Worm (Caenorhabditis elegans): ENCODE measurements around the gene srsx-13.

srsx-13 gene

ce11 chrV:4972943-4973342 lies 10.0 kb downstream of the srsx-13 start, which contains the start of gene srsx-9:
srsx-9 (minus strand) TSS chrV:4973043.
- no peak for TF ChIP-seq dve-1 (tag; optimal IDR thresholded peaks at IDR 0.05; ENCODE audit: insufficient read depth)

- TF ChIP-seq skn-1 (tag; optimal IDR thresholded peaks at IDR 0.05) (no peak), nhr-111 (GFP tag; optimal IDR thresholded peaks at IDR 0.05) (no peak), dve-1 (tag; optimal IDR thresholded peaks at IDR 0.05; ENCODE audit: insufficient read depth) (peak; percentile 13), nhr-102 (tag; optimal IDR thresholded peaks at IDR 0.05) (no peak), nhr-11 (tag; optimal IDR thresholded peaks at IDR 0.05) (peak; percentile 11), daf-16 (GFP tag; optimal IDR thresholded peaks at IDR 0.05) (no peak), daf-16 (tag; optimal IDR thresholded peaks at IDR 0.05) (peak; percentile 61), unc-62 (GFP tag; optimal IDR thresholded peaks at IDR 0.05 in 1 of 2) (peak in 1 of 2 experiments; percentile 33), unc-62 (tag; optimal IDR thresholded peaks at IDR 0.05) (no peak), saeg-2 (GFP tag; IDR thresholded peaks at IDR 0.05) (no peak), nhr-28 (tag; optimal IDR thresholded peaks at IDR 0.05) (peak; percentile 48), ceh-32 (tag; optimal IDR thresholded peaks at IDR 0.05; ENCODE audit: poor library complexity) (no peak), ces-1 (GFP tag; optimal IDR thresholded peaks at IDR 0.05) (no peak)
These were observed 13.5 kb downstream of the srsx-13 start for ce11 chrV:4969503-4969902.

ce11 chrV:4968775-4969174 lies 14.2 kb downstream of the srsx-13 start:
- TF ChIP-seq snpc-4 (tag; optimal IDR thresholded peaks at IDR 0.05) (no peak), mdt-29 (GFP tag; IDR thresholded peaks at IDR 0.05) (no peak), nhr-41 (GFP tag; IDR thresholded peaks at IDR 0.05) (no peak), dve-1 (tag; optimal IDR thresholded peaks at IDR 0.05; ENCODE audit: insufficient read depth) (peak; percentile 27), dmd-6 (GFP tag; IDR thresholded peaks at IDR 0.05) (peak; percentile 17; the same call in 1 of the 2 replicates), unc-62 (GFP tag; optimal IDR thresholded peaks at IDR 0.05 in 1 of 2) (peak in 1 of 2 experiments; percentile 13), unc-62 (tag; optimal IDR thresholded peaks at IDR 0.05) (no peak)

DNA sequence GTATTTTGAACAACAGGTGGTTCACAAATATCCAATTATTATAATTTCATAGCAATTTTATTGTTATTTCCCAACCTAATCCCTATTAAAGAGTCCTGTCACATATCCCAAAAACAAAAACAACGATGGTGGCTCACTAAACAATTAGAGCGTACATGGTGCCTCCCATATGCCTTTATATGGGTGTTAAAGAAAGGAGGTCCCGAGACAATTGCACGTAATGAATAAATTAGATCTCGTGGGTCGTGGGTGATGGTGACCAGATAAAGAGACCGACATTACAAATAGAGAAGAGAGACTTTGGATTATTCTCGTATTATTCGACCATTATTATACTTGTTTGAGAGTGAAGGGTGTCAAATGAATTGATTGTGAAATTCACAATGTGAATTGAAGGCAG lies 15.8 kb downstream of the srsx-13 start:
- TF ChIP-seq dmd-6 (GFP tag; IDR thresholded peaks at IDR 0.05): no peak
- no peak for TF ChIP-seq zag-1 (tag; optimal IDR thresholded peaks at IDR 0.05)
- TF ChIP-seq lin-29 (GFP tag; IDR thresholded peaks at IDR 0.05): no peak
- no peak for TF ChIP-seq mxl-3 (GFP tag; optimal IDR thresholded peaks at IDR 0.05)
- no peak for TF ChIP-seq T26A8.4 (GFP tag; IDR thresholded peaks at IDR 0.05)
- no peak for TF ChIP-seq daf-8 (GFP tag; IDR thresholded peaks at IDR 0.05)
- no peak for TF ChIP-seq spr-3 (GFP tag; optimal IDR thresholded peaks at IDR 0.05)
- TF ChIP-seq lin-38 (GFP tag; IDR thresholded peaks at IDR 0.05): no peak
- no peak for TF ChIP-seq dpl-1 (GFP tag; optimal IDR thresholded peaks at IDR 0.05)
- TF ChIP-seq Y48G9A.11 (GFP tag; IDR thresholded peaks at IDR 0.05): no peak
- no peak for TF ChIP-seq unc-62 (GFP tag; optimal IDR thresholded peaks at IDR 0.05 in 1 of 2)
- TF ChIP-seq unc-62 (tag; optimal IDR thresholded peaks at IDR 0.05): no peak

- TF ChIP-seq nhr-28 (tag; optimal IDR thresholded peaks at IDR 0.05): peak; percentile 24
- TF ChIP-seq daf-16 (GFP tag; optimal IDR thresholded peaks at IDR 0.05): no peak
- no peak for TF ChIP-seq daf-16 (tag; optimal IDR thresholded peaks at IDR 0.05)
These were observed 17.2 kb downstream of the srsx-13 start for ce11 chrV:4965790-4966189.

DNA sequence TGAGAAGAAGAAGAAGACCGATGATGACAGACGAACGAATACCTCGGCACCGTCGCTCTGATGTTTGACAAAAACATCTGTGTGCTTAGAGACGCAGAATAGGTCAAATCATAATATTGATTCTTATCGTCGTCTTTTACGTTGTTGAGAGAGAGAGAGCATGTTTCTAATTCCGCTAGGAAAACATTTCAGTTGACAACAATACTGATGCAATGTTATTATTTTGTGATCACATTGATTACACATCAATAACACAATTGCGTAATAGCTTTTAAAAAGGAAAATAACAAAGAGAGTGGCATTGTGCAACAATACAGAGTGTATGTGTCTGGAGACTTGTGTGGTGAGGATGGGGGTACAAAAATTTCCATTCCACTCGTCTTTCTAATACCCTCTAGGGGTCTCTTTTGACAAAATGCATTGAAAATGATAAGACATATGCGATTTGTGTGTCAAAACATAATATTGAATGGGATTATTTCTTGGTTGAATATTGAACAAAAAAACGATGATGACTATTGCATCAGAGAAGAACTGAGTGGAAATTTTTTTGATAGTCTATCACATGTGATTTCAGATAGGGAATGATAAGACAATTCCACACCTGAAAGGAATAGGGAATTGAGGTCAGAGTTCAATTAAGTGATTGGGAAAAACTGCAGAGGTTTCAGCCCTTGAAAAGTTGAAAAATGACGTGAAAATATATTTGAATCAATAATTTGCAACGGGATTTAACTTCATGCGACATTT lies 18.1 kb downstream of the srsx-13 start:
- TF ChIP-seq dpl-1 (GFP tag; optimal IDR thresholded peaks at IDR 0.05) (no peak), nhr-77 (tag; optimal IDR thresholded peaks at IDR 0.05) (peak; percentile 29), F37D6.2 (tag; optimal IDR thresholded peaks at IDR 0.05) (no peak), lin-39 (tag; optimal IDR thresholded peaks at IDR 0.05) (no peak), pqm-1 (tag; optimal IDR thresholded peaks at IDR 0.05) (peak; percentile 84), lin-38 (GFP tag; IDR thresholded peaks at IDR 0.05) (no peak), Y5F2A.4 (GFP tag; optimal IDR thresholded peaks at IDR 0.05) (no peak), egl-43 (GFP tag; IDR thresholded peaks at IDR 0.05) (no peak), cey-2 (tag; optimal IDR thresholded peaks at IDR 0.05; ENCODE audit: borderline replicate concordance, insufficient read depth) (peak; percentile 36), nhr-11 (tag; optimal IDR thresholded peaks at IDR 0.05) (no peak), T26A8.4 (GFP tag; IDR thresholded peaks at IDR 0.05) (no peak), Y48G9A.11 (GFP tag; IDR thresholded peaks at IDR 0.05) (no peak), arid-1 (GFP tag; conservative IDR thresholded peaks at IDR 0.05) (no peak), mdl-1 (tag; optimal IDR thresholded peaks at IDR 0.05) (no peak), nhr-237 (tag; optimal IDR thresholded peaks at IDR 0.05) (no peak), nhr-6 (tag; optimal IDR thresholded peaks at IDR 0.05) (peak; percentile 58), aha-1 (tag) (no peak), unc-62 (GFP tag; optimal IDR thresholded peaks at IDR 0.05 in 1 of 2) (no peak), unc-62 (tag; optimal IDR thresholded peaks at IDR 0.05) (no peak), spr-3 (GFP tag; optimal IDR thresholded peaks at IDR 0.05) (no peak), lin-13 (GFP tag; optimal IDR thresholded peaks at IDR 0.05) (no peak), mdt-29 (GFP tag; IDR thresholded peaks at IDR 0.05) (no peak), skn-1 (tag; optimal IDR thresholded peaks at IDR 0.05) (no peak), snpc-4 (tag; optimal IDR thresholded peaks at IDR 0.05) (no peak)

Measured in whole organism, L4 larva.